Worm (Caenorhabditis elegans): Measurements from ENCODE around the gene trcs-2.

Gene trcs-2

ce11 chrII:8745449-8746297 lies 23.4 kb downstream of the trcs-2 start:
- no peak for TF ChIP-seq madf-2 (tag; optimal IDR thresholded peaks at IDR 0.05)
- no peak for TF ChIP-seq hlh-15 (tag; optimal IDR thresholded peaks at IDR 0.05)
- no peak for TF ChIP-seq fax-1 (tag; optimal IDR thresholded peaks at IDR 0.05)
- TF ChIP-seq hlh-6 (tag; optimal IDR thresholded peaks at IDR 0.05): no peak
- no peak for TF ChIP-seq odd-2 (tag; optimal IDR thresholded peaks at IDR 0.05)
- TF ChIP-seq pax-1 (tag; optimal IDR thresholded peaks at IDR 0.05): no peak
- no peak for TF ChIP-seq zip-5 (tag; optimal IDR thresholded peaks at IDR 0.05)
- TF ChIP-seq ceh-18 (tag; optimal IDR thresholded peaks at IDR 0.05): no peak
- no peak for TF ChIP-seq unc-42 (tag; optimal IDR thresholded peaks at IDR 0.05)
- TF ChIP-seq rnt-1 (tag; optimal IDR thresholded peaks at IDR 0.05): no peak

- TF ChIP-seq ama-1 (optimal IDR thresholded peaks at IDR 0.05): no peak
- no peak for TF ChIP-seq F13H6.1 (tag; optimal IDR thresholded peaks at IDR 0.05)
- TF ChIP-seq fkh-10 (GFP tag; optimal IDR thresholded peaks at IDR 0.05): no peak
Observed at ce11 chrII:8746298-8746775, 24.1 kb downstream of the trcs-2 start.

- TF ChIP-seq tbx-2 (tag; optimal IDR thresholded peaks at IDR 0.05) (peak; percentile 19), madf-2 (tag; optimal IDR thresholded peaks at IDR 0.05) (peak; percentile 20), ref-2 (tag; optimal IDR thresholded peaks at IDR 0.05) (peak; percentile 38), npax-4 (tag; optimal IDR thresholded peaks at IDR 0.05) (no peak), unc-55 (GFP tag; optimal IDR thresholded peaks at IDR 0.05) (peak; percentile 77), gmeb-2 (tag; optimal IDR thresholded peaks at IDR 0.05) (no peak)
Observed at ce11 chrII:8747246-8747938, 25.1 kb downstream of the trcs-2 start.

ce11 chrII:8747939-8748352 lies 25.7 kb downstream of the trcs-2 start:
- TF ChIP-seq pax-1 (tag; optimal IDR thresholded peaks at IDR 0.05) (peak; percentile 24), madf-2 (tag; optimal IDR thresholded peaks at IDR 0.05) (no peak), tbx-2 (tag; optimal IDR thresholded peaks at IDR 0.05) (peak; percentile 52), sox-2 (GFP tag; IDR thresholded peaks at IDR 0.05) (no peak), pqm-1 (tag; optimal IDR thresholded peaks at IDR 0.05) (no peak), pag-3 (tag; optimal IDR thresholded peaks at IDR 0.05; ENCODE audit: borderline replicate concordance) (no peak), ceh-31 (tag; optimal IDR thresholded peaks at IDR 0.05) (no peak), ceh-22 (tag; optimal IDR thresholded peaks at IDR 0.05) (no peak), zip-5 (tag; optimal IDR thresholded peaks at IDR 0.05) (no peak), T23F11.4 (GFP tag; optimal IDR thresholded peaks at IDR 0.05) (peak; percentile 34), unc-3 (GFP tag; conservative IDR thresholded peaks at IDR 0.05) (no peak), unc-3 (tag; optimal IDR thresholded peaks at IDR 0.05) (no peak), unc-42 (tag; optimal IDR thresholded peaks at IDR 0.05) (peak; percentile 60), pros-1 (tag; optimal IDR thresholded peaks at IDR 0.05) (no peak), nhr-232 (tag; optimal IDR thresholded peaks at IDR 0.05) (no peak), ceh-14 (tag; optimal IDR thresholded peaks at IDR 0.05) (no peak), ceh-30 (tag; optimal IDR thresholded peaks at IDR 0.05) (no peak), ceh-2 (tag; optimal IDR thresholded peaks at IDR 0.05) (peak; percentile 56), pha-2 (tag; optimal IDR thresholded peaks at IDR 0.05) (peak; percentile 43), nfya-1 (tag; optimal IDR thresholded peaks at IDR 0.05) (peak; percentile 59), che-1 (tag; optimal IDR thresholded peaks at IDR 0.05) (no peak), K02D7.2 (tag; optimal IDR thresholded peaks at IDR 0.05) (no peak), sox-4 (tag; optimal IDR thresholded peaks at IDR 0.05) (no peak), ceh-45 (GFP tag; IDR thresholded peaks at IDR 0.05) (no peak), ceh-9 (tag; optimal IDR thresholded peaks at IDR 0.05) (no peak), unc-55 (GFP tag; optimal IDR thresholded peaks at IDR 0.05) (peak; percentile 50), ceh-6 (GFP tag; optimal IDR thresholded peaks at IDR 0.05) (peak; percentile 27), ceh-34 (tag; optimal IDR thresholded peaks at IDR 0.05) (peak; percentile 68), sdc-2 (tag; optimal IDR thresholded peaks at IDR 0.05) (no peak), ceh-19 (GFP tag; optimal IDR thresholded peaks at IDR 0.05) (no peak), fkh-10 (GFP tag; optimal IDR thresholded peaks at IDR 0.05) (no peak), elt-2 (tag; optimal IDR thresholded peaks at IDR 0.05) (peak; percentile 33), rnt-1 (tag; optimal IDR thresholded peaks at IDR 0.05) (peak; percentile 14), ref-2 (tag; optimal IDR thresholded peaks at IDR 0.05) (peak; percentile 28), ztf-16 (tag; optimal IDR thresholded peaks at IDR 0.05) (no peak)

Data from whole organism, late embryonic.